Fruit fly (Drosophila melanogaster): ENCODE data around the gene Dbp80.

The Dbp80 gene

dm6 chr3L:27279041-27279671 lies at the start of gene Dbp80:
Gene Dbp80, plus strand, starts transcription at chr3L:27279316.
- TF ChIP-seq insv (optimal IDR thresholded peaks at IDR 0.05) (no peak), Myc (optimal IDR thresholded peaks at IDR 0.05) (no peak), h (optimal IDR thresholded peaks at IDR 0.05) (no peak), Sin3A (optimal IDR thresholded peaks at IDR 0.05) (no peak), ttk (optimal IDR thresholded peaks at IDR 0.05) (no peak), psq (optimal IDR thresholded peaks at IDR 0.05) (no peak)

- TF ChIP-seq ttk (optimal IDR thresholded peaks at IDR 0.05): no peak
- TF ChIP-seq psq (optimal IDR thresholded peaks at IDR 0.05): no peak
- TF ChIP-seq Sin3A (optimal IDR thresholded peaks at IDR 0.05): no peak
- TF ChIP-seq Myc (optimal IDR thresholded peaks at IDR 0.05): no peak
Measured at dm6 chr3L:27261987-27262386, 17.1 kb upstream of the Dbp80 start.

dm6 chr3L:27264319-27264909 lies 14.7 kb upstream of the Dbp80 start:
- TF ChIP-seq insv (optimal IDR thresholded peaks at IDR 0.05): no peak
- no peak for TF ChIP-seq Myc (optimal IDR thresholded peaks at IDR 0.05)
- TF ChIP-seq ttk (optimal IDR thresholded peaks at IDR 0.05): no peak
- no peak for TF ChIP-seq h (optimal IDR thresholded peaks at IDR 0.05)
- TF ChIP-seq Sin3A (optimal IDR thresholded peaks at IDR 0.05): no peak
- TF ChIP-seq psq (optimal IDR thresholded peaks at IDR 0.05): no peak

dm6 chr3L:27265613-27266012 lies 13.5 kb upstream of the Dbp80 start:
- no peak for TF ChIP-seq Myc (optimal IDR thresholded peaks at IDR 0.05)
- no peak for TF ChIP-seq ttk (optimal IDR thresholded peaks at IDR 0.05)
- no peak for TF ChIP-seq Sin3A (optimal IDR thresholded peaks at IDR 0.05)
- TF ChIP-seq psq (optimal IDR thresholded peaks at IDR 0.05): no peak
- no peak for TF ChIP-seq h (optimal IDR thresholded peaks at IDR 0.05)
- no peak for TF ChIP-seq insv (optimal IDR thresholded peaks at IDR 0.05)

- TF ChIP-seq Myc (optimal IDR thresholded peaks at IDR 0.05) (no peak), Sin3A (optimal IDR thresholded peaks at IDR 0.05) (no peak), ttk (optimal IDR thresholded peaks at IDR 0.05) (no peak), insv (optimal IDR thresholded peaks at IDR 0.05) (no peak), h (optimal IDR thresholded peaks at IDR 0.05) (no peak), psq (optimal IDR thresholded peaks at IDR 0.05) (no peak)
Measured at dm6 chr3L:27267060-27267805, 11.9 kb upstream of the Dbp80 start, which contains the start of gene RpL15. Gene RpL15, plus strand, starts transcription at chr3L:27267255.

- TF ChIP-seq insv (optimal IDR thresholded peaks at IDR 0.05) (no peak), h (optimal IDR thresholded peaks at IDR 0.05) (no peak), psq (optimal IDR thresholded peaks at IDR 0.05) (no peak), Sin3A (optimal IDR thresholded peaks at IDR 0.05) (no peak), Myc (optimal IDR thresholded peaks at IDR 0.05) (no peak), ttk (optimal IDR thresholded peaks at IDR 0.05) (no peak)
Measured at dm6 chr3L:27358739-27359138, 79.6 kb downstream of the Dbp80 start.

All from Kc167 (cell line).